Worm (Caenorhabditis elegans): ENCODE data around the gene mrpl-41.

The mrpl-41 gene

ce11 chrII:288705-289205 is at the start of gene mrpl-41:
TSS of gene mrpl-41 (plus strand) at chrII:288939.
- TF ChIP-seq him-1 (tag; optimal IDR thresholded peaks at IDR 0.05) (no peak), W03F9.2 (tag; optimal IDR thresholded peaks at IDR 0.05) (no peak), dao-5 (tag; optimal IDR thresholded peaks at IDR 0.05) (no peak)

- TF ChIP-seq W03F9.2 (tag; optimal IDR thresholded peaks at IDR 0.05) (no peak), dao-5 (tag; optimal IDR thresholded peaks at IDR 0.05) (no peak), him-1 (tag; optimal IDR thresholded peaks at IDR 0.05) (no peak)
Observed at ce11 chrII:240043-240442, 48.7 kb upstream of the mrpl-41 start.

ce11 chrII:247736-248135 is 41.0 kb upstream of the mrpl-41 start:
- TF ChIP-seq W03F9.2 (tag; optimal IDR thresholded peaks at IDR 0.05) = no peak
- TF ChIP-seq him-1 (tag; optimal IDR thresholded peaks at IDR 0.05) = no peak
- TF ChIP-seq dao-5 (tag; optimal IDR thresholded peaks at IDR 0.05) = no peak

ce11 chrII:255124-255523 is 33.6 kb upstream of the mrpl-41 start:
- peak; percentile 32 for TF ChIP-seq dao-5 (tag; optimal IDR thresholded peaks at IDR 0.05)
- TF ChIP-seq him-1 (tag; optimal IDR thresholded peaks at IDR 0.05) = peak; percentile 49
- TF ChIP-seq W03F9.2 (tag; optimal IDR thresholded peaks at IDR 0.05) = peak; percentile 93

- TF ChIP-seq him-1 (tag; optimal IDR thresholded peaks at IDR 0.05) = no peak
- no peak for TF ChIP-seq dao-5 (tag; optimal IDR thresholded peaks at IDR 0.05)
- no peak for TF ChIP-seq W03F9.2 (tag; optimal IDR thresholded peaks at IDR 0.05)
Observed at ce11 chrII:257519-257918, 31.2 kb upstream of the mrpl-41 start, which contains the start of gene cat-2. TSS of gene cat-2 (plus strand) at chrII:257819.

ce11 chrII:263563-263962 is 25.2 kb upstream of the mrpl-41 start, which contains the start of gene scc-2:
TSS of gene scc-2 (minus strand) at chrII:263663.
- TF ChIP-seq him-1 (tag; optimal IDR thresholded peaks at IDR 0.05) = no peak
- TF ChIP-seq dao-5 (tag; optimal IDR thresholded peaks at IDR 0.05) = no peak
- TF ChIP-seq W03F9.2 (tag; optimal IDR thresholded peaks at IDR 0.05) = no peak

ce11 chrII:264053-264452 is 24.7 kb upstream of the mrpl-41 start, which contains the start of gene B0432.14:
TSS of gene B0432.14 (plus strand) at chrII:264353.
- no peak for TF ChIP-seq dao-5 (tag; optimal IDR thresholded peaks at IDR 0.05)
- TF ChIP-seq him-1 (tag; optimal IDR thresholded peaks at IDR 0.05) = no peak
- no peak for TF ChIP-seq W03F9.2 (tag; optimal IDR thresholded peaks at IDR 0.05)

ce11 chrII:273872-274271 is 14.9 kb upstream of the mrpl-41 start, which contains the start of gene B0432.7:
TSS of gene B0432.7 (minus strand) at chrII:273972.
- no peak for TF ChIP-seq dao-5 (tag; optimal IDR thresholded peaks at IDR 0.05)
- TF ChIP-seq him-1 (tag; optimal IDR thresholded peaks at IDR 0.05) = no peak
- TF ChIP-seq W03F9.2 (tag; optimal IDR thresholded peaks at IDR 0.05) = no peak

ce11 chrII:278636-279035 is 10.1 kb upstream of the mrpl-41 start, which contains the start of gene B0432.8:
TSS of gene B0432.8 (minus strand) at chrII:278736.
- TF ChIP-seq W03F9.2 (tag; optimal IDR thresholded peaks at IDR 0.05) (no peak), him-1 (tag; optimal IDR thresholded peaks at IDR 0.05) (no peak), dao-5 (tag; optimal IDR thresholded peaks at IDR 0.05) (no peak)

ce11 chrII:282483-282882 is 6.3 kb upstream of the mrpl-41 start, which contains the start of gene trul-1:
TSS of gene trul-1 (minus strand) at chrII:282583.
- TF ChIP-seq him-1 (tag; optimal IDR thresholded peaks at IDR 0.05) (no peak), dao-5 (tag; optimal IDR thresholded peaks at IDR 0.05) (no peak), W03F9.2 (tag; optimal IDR thresholded peaks at IDR 0.05) (no peak)

- TF ChIP-seq him-1 (tag; optimal IDR thresholded peaks at IDR 0.05) (no peak), W03F9.2 (tag; optimal IDR thresholded peaks at IDR 0.05) (no peak), dao-5 (tag; optimal IDR thresholded peaks at IDR 0.05) (no peak)
Observed at ce11 chrII:283594-283993, 5.1 kb upstream of the mrpl-41 start, which contains the start of gene B0432.9. TSS of gene B0432.9 (minus strand) at chrII:283694.

DNA sequence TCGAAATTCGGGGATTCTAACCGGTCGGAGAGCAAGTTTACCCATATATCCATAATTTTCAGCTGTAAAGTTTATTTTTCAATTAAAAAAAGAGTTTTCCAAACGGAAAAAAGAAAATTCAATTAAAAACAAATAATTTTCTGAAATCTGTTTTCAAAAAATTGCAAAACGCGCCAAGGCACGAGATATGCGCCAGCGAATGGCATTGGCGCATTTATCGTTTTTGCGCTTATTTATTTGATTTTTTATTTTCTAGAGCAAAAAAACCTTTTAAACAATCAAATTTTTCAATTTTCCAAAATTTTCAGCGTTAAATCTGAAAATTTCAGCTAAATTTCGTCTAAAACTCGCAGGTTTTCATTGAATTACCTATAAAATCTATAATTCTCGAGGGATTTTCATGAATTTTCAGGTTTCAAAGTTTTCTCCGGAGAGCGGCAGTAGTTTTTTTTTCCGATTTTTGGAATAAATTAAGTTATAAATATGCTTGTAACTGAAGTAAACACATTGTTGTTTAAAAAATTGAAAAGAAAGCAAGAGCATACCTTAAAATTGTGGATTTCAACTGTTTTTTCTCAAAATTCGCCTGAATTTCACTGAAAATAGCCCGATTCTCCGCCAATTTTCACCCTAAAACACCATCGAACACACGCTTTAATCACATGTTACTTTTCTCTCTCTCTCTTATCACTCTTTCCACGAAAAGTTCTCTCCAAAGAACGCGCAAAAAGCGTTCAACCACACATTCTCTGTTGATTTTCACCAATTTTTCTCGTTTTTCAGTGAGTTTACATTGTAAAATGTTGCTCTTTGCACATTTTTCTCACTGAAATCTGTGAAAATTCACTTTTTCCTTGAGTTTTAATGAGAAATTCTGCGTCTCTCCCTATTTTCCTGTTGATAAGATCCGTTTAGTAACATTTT is 2.9 kb upstream of the mrpl-41 start, which contains the start of gene B0432.10:
Gene B0432.10, minus strand, starts transcription at position 649 of the 924 bp plus-strand sequence.
- TF ChIP-seq him-1 (tag; optimal IDR thresholded peaks at IDR 0.05) (no peak), dao-5 (tag; optimal IDR thresholded peaks at IDR 0.05) (no peak), W03F9.2 (tag; optimal IDR thresholded peaks at IDR 0.05) (peak; percentile 84)

- TF ChIP-seq dao-5 (tag; optimal IDR thresholded peaks at IDR 0.05) = no peak
- no peak for TF ChIP-seq W03F9.2 (tag; optimal IDR thresholded peaks at IDR 0.05)
- no peak for TF ChIP-seq him-1 (tag; optimal IDR thresholded peaks at IDR 0.05)
Observed at ce11 chrII:286551-286724, 2.3 kb upstream of the mrpl-41 start, which contains the start of gene misc-1. TSS of gene misc-1 (plus strand) at chrII:286625.

DNA sequence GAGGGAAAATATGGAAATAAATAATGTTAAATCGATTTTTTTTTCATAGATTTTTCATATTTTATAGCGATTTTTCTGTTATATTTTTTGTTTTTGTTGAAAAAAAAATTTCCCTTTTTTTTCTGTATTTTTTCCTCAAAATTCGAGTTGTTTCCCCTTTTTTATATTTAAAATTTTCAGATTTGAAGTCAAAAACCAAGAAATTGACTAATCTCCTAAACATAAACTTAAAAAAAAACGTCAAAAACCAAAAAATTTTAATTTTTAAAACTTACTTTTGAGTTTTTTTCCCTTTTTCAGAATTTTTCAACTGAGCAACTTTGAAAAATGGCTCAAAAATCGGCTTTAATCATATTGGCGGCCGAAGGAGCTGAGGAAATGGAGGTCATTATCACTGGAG is 1.5 kb downstream of the mrpl-41 start, which contains the start of gene djr-1.1:
Gene djr-1.1, plus strand, starts transcription at position 301 of the 400 bp plus-strand sequence.
- TF ChIP-seq W03F9.2 (tag; optimal IDR thresholded peaks at IDR 0.05) (no peak), dao-5 (tag; optimal IDR thresholded peaks at IDR 0.05) (no peak), him-1 (tag; optimal IDR thresholded peaks at IDR 0.05) (no peak)
